Fruit fly (Drosophila melanogaster): ENCODE results near the gene ND-51.

The ND-51 gene

DNA sequence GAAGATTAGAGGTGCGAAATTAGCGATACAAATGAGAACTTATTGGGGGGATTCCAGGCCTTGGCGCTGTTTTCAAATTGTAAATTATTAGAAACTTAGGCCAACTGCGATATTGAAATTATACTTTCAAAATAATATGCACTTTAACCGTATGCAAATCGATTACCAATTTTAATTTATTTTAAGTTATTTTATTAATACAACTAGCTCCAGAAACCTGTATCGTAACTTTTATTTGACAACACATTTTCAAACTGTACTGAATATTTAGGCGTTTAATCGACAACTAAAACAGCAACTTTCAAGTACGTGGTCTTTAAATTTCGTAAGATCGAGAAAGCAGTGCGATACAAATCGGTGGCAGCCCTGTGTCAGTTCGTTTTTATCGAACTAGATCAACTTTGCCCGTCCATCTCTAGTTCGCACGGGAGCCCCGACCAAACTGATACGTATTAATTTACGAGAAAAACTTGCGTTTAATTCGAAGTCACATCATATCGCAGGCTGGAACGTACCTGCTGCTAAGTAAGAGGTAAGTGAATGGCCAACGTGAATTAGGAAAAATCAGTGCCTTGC is 8.2 kb upstream of the ND-51 start, which contains the start of the genes CG9154 and Kr-h2 (continued):
- TF ChIP-seq al (GFP tag; IDR thresholded peaks at IDR 0.05) = no peak
- TF ChIP-seq CG7271 (tag; optimal IDR thresholded peaks at IDR 0.05) = no peak
- TF ChIP-seq CG13624 (GFP tag; optimal IDR thresholded peaks at IDR 0.05) = peak; percentile 19
- TF ChIP-seq CG6272 (GFP tag; IDR thresholded peaks at IDR 0.05) = no peak
- no peak for TF ChIP-seq gcm2 (GFP tag; optimal IDR thresholded peaks at IDR 0.05)
- TF ChIP-seq eve (GFP tag; optimal IDR thresholded peaks at IDR 0.05) = no peak
- no peak for TF ChIP-seq HLH3B (GFP tag; IDR thresholded peaks at IDR 0.05)
- TF ChIP-seq Bdp1 (GFP tag; optimal IDR thresholded peaks at IDR 0.05) = no peak
- TF ChIP-seq Bteb2 (GFP tag; optimal IDR thresholded peaks at IDR 0.05) = no peak
- peak; percentile 78 for TF ChIP-seq CG14860 (GFP tag; IDR thresholded peaks at IDR 0.05; ENCODE audit: partially characterized antibody)
- TF ChIP-seq cwo (GFP tag; optimal IDR thresholded peaks at IDR 0.05) = peak; percentile 31
- peak; percentile 32; the same call in 1 of the 2 replicates for TF ChIP-seq CG2129 (GFP tag; IDR thresholded peaks at IDR 0.05; ENCODE audit: partially characterized antibody)
- TF ChIP-seq NFAT (GFP tag; IDR thresholded peaks at IDR 0.05) = no peak
- no peak for TF ChIP-seq fru (optimal IDR thresholded peaks at IDR 0.05)
- TF ChIP-seq nom (GFP tag; optimal IDR thresholded peaks at IDR 0.05) = no peak
- TF ChIP-seq CG9727 (GFP tag; optimal IDR thresholded peaks at IDR 0.05) = peak; percentile 39
- TF ChIP-seq CG14667 (GFP tag; IDR thresholded peaks at IDR 0.05) = no peak
- no peak for TF ChIP-seq CG16815 (GFP tag; optimal IDR thresholded peaks at IDR 0.05)
- no peak for TF ChIP-seq CG32767 (GFP tag; IDR thresholded peaks at IDR 0.05)
- TF ChIP-seq CG31224 (GFP tag; IDR thresholded peaks at IDR 0.05) = peak; percentile 25; the same call in 1 of the 2 replicates
- no peak for TF ChIP-seq CG12104 (GFP tag; optimal IDR thresholded peaks at IDR 0.05)
- peak; percentile 48 for TF ChIP-seq B-H2 (GFP tag; optimal IDR thresholded peaks at IDR 0.05)
- TF ChIP-seq ssp (GFP tag; IDR thresholded peaks at IDR 0.05) = 0 out of 2 replicates have a peak, but pooled peaks have one; percentile 18
- no peak for TF ChIP-seq CG17912 (GFP tag; optimal IDR thresholded peaks at IDR 0.05)
- TF ChIP-seq ind (GFP tag; optimal IDR thresholded peaks at IDR 0.05) = no peak
- no peak for TF ChIP-seq Hr78 (GFP tag; optimal IDR thresholded peaks at IDR 0.05)
- no peak for TF ChIP-seq en (GFP tag; optimal IDR thresholded peaks at IDR 0.05)
- TF ChIP-seq Pdp1 (GFP tag; optimal IDR thresholded peaks at IDR 0.05) = peak in 1 of 2 experiments; percentile 18
- peak; percentile 31; the same call in 1 of the 2 replicates for TF ChIP-seq slbo (GFP tag; IDR thresholded peaks at IDR 0.05)
- TF ChIP-seq mirr (GFP tag; optimal IDR thresholded peaks at IDR 0.05) = peak; percentile 24
- peak; percentile 77 for TF ChIP-seq knrl (GFP tag; IDR thresholded peaks at IDR 0.05; ENCODE audit: partially characterized antibody)
- no peak for TF ChIP-seq CkIIα-i1 (GFP tag; IDR thresholded peaks at IDR 0.05)
- no peak for TF ChIP-seq crol (GFP tag; IDR thresholded peaks at IDR 0.05)
- no peak for TF ChIP-seq CG10462 (GFP tag; optimal IDR thresholded peaks at IDR 0.05)
- no peak for TF ChIP-seq CG11696 (GFP tag; IDR thresholded peaks at IDR 0.05)
- no peak for TF ChIP-seq CG12942 (GFP tag; optimal IDR thresholded peaks at IDR 0.05)
- TF ChIP-seq bigmax (GFP tag; optimal IDR thresholded peaks at IDR 0.05) = no peak
- peak; percentile 8 for TF ChIP-seq mam (GFP tag; optimal IDR thresholded peaks at IDR 0.05)
- TF ChIP-seq MESR4 (GFP tag; optimal IDR thresholded peaks at IDR 0.05) = peak; percentile 94
- TF ChIP-seq pita (GFP tag; optimal IDR thresholded peaks at IDR 0.05) = no peak
- TF ChIP-seq Adf1 (GFP tag; IDR thresholded peaks at IDR 0.05) = no peak
- TF ChIP-seq CG34224 (GFP tag; IDR thresholded peaks at IDR 0.05; ENCODE audit: partially characterized antibody) = peak; percentile 57
- TF ChIP-seq Fer1 (GFP tag; optimal IDR thresholded peaks at IDR 0.05) = peak; percentile 5
- no peak for TF ChIP-seq z (GFP tag; IDR thresholded peaks at IDR 0.05)
- TF ChIP-seq chif (GFP tag; optimal IDR thresholded peaks at IDR 0.05) = no peak
- TF ChIP-seq Stat92E (GFP tag; optimal IDR thresholded peaks at IDR 0.05) = no peak
- peak; percentile 15 for TF ChIP-seq CG9797 (GFP tag; optimal IDR thresholded peaks at IDR 0.05)
- TF ChIP-seq slou (GFP tag; optimal IDR thresholded peaks at IDR 0.05) = no peak
- no peak for TF ChIP-seq CG3407 (GFP tag; optimal IDR thresholded peaks at IDR 0.05)
- TF ChIP-seq CG3726 (GFP tag; IDR thresholded peaks at IDR 0.05) = no peak
- no peak for TF ChIP-seq salm (tag; optimal IDR thresholded peaks at IDR 0.05)
